Fruit fly (Drosophila melanogaster): ENCODE data around the gene CG3699.

dm6 chrX:935049-935900 lies 12.0 kb downstream of the CG3699 start, which contains the start of gene TRAM:
- TF ChIP-seq fd96Ca (GFP tag; IDR thresholded peaks at IDR 0.05) (peak; percentile 100), Pif1B (GFP tag; optimal IDR thresholded peaks at IDR 0.05) (peak; percentile 96)

Data from whole organism, pupa.